Worm (Caenorhabditis elegans) whole organism, late embryonic: Measurements from ENCODE around the gene srr-10.

ENCODE experiments used
- C08G9.2 ChIP-seq: sonication (generic microtip); optimal IDR thresholded peaks from 2 replicates; lab custom pipeline; 2016; ENCODE audit warnings: mild to moderate bottlenecking, missing genetic modification characterization, moderate library complexity, missing compliant biosample characterization
- C38D4.7 ChIP-seq: fragments of 200-800 bp; sonication (Bioruptor generic); optimal IDR thresholded peaks from 2 replicates; lab custom pipeline; 2018; ENCODE audit warnings: mild to moderate bottlenecking, missing genetic modification characterization, moderate library complexity, missing compliant biosample characterization
- ceh-34 ChIP-seq: sonication (generic microtip); optimal IDR thresholded peaks from 2 replicates; lab custom pipeline; 2016; ENCODE audit warnings: mild to moderate bottlenecking, missing genetic modification characterization, missing compliant biosample characterization
- ets-4 ChIP-seq: sonication (generic microtip); optimal IDR thresholded peaks from 2 replicates; lab custom pipeline; 2016; ENCODE audit warnings: missing genetic modification characterization, missing compliant biosample characterization
- hlh-30 ChIP-seq: sonication (generic microtip); optimal IDR thresholded peaks from 2 replicates; lab custom pipeline; 2017; ENCODE audit warnings: antibody characterized with exemption, missing genetic modification characterization, missing compliant biosample characterization; ENCODE audit not compliant: insufficient read depth
- pha-4 ChIP-seq: fragments of 150-350 bp; optimal IDR thresholded peaks from 2 replicates; lab custom pipeline; 2018; ENCODE audit warnings: missing biosample characterization, missing genetic modification reagents, missing genetic modification characterization
- unc-3 ChIP-seq, 2 experiments: fragments of 200-800 bp in 1 of 2; sonication (Bioruptor generic) in 1 of 2; sonication (generic microtip) in 1 of 2; conservative IDR thresholded peaks in 1 of 2; optimal IDR thresholded peaks in 1 of 2; 2 replicates each; pipeline versions ENCODE4 v1.3.6 to Lab custom; 2016 to 2022; ENCODE audit warnings: missing compliant biosample characterization in 2 of 2, missing genetic modification characterization in 2 of 2, missing genetic modification reagents in 1 of 2
- zip-5 ChIP-seq: sonication (generic microtip); optimal IDR thresholded peaks from 2 replicates; lab custom pipeline; 2016; ENCODE audit warnings: missing genetic modification characterization, missing compliant biosample characterization

DNA sequence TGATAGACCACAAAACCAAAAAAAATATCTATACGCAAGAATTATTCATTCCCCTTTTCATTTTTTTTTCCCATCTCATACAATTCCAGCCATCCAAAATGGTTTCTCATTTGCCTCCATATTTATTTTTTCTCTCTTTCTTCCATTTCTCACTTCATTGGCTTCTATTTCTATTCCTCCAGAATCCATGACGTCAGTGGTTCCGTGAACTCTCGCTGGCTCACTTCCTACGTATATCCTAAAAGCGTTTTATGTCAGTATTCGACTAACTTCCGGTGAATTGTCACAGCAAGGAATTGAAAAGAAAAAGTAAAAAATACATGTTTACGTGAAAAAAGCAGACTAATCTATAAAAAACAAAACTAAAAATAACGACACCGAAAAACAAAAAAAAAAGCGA, 8.5 kb upstream of the srr-10 start:
- no peak for TF ChIP-seq pha-4 (tag; lab: Kevin White, UChicago)
- TF ChIP-seq C38D4.7 (GFP tag; lab: Kevin White, UChicago): no peak
- no peak for TF ChIP-seq unc-3 (GFP tag; conservative IDR thresholded peaks at IDR 0.05; lab: Robert Waterston, UW)
- no peak for TF ChIP-seq unc-3 (tag; optimal IDR thresholded peaks at IDR 0.05; lab: Kevin White, UChicago)
- TF ChIP-seq hlh-30 (tag; lab: Kevin White, UChicago): no peak
- TF ChIP-seq zip-5 (tag; lab: Kevin White, UChicago): no peak
- no peak for TF ChIP-seq C08G9.2 (tag; lab: Kevin White, UChicago)
- no peak for TF ChIP-seq ets-4 (tag; lab: Kevin White, UChicago)
- no peak for TF ChIP-seq ceh-34 (tag; lab: Kevin White, UChicago)
